Fruit fly (Drosophila melanogaster) whole organism, adult: ENCODE measurements around the gene CG32248.

Experiments
- CG14711 ChIP-seq: fragments of 200-800 bp; sonication (Bioruptor generic); optimal IDR thresholded peaks from 2 replicates; lab custom pipeline; 2018; ENCODE audit warnings: missing biosample characterization, mild to moderate bottlenecking, missing genetic modification characterization, moderate library complexity
- CG1620 ChIP-seq: fragments of 200-800 bp; sonication (Bioruptor generic); optimal IDR thresholded peaks from 2 replicates; lab custom pipeline; 2016; ENCODE audit warnings: missing biosample characterization, missing genetic modification characterization
- CG7045 ChIP-seq: fragments of 200-800 bp; sonication (Bioruptor generic); optimal IDR thresholded peaks from 2 replicates; lab custom pipeline; 2017; ENCODE audit warnings: missing biosample characterization, mild to moderate bottlenecking, missing genetic modification characterization
- Crg-1 ChIP-seq: fragments of 200-800 bp; sonication (Bioruptor generic); optimal IDR thresholded peaks from 2 replicates; lab custom pipeline; 2016; ENCODE audit warnings: missing biosample characterization, missing genetic modification characterization
- bab1 ChIP-seq: fragments of 200-800 bp; sonication (Bioruptor generic); optimal IDR thresholded peaks from 3 replicates; lab custom pipeline; 2019; ENCODE audit warnings: missing biosample characterization, mild to moderate bottlenecking, missing genetic modification characterization, moderate library complexity
- ovo ChIP-seq: fragments of 200-800 bp; sonication (Bioruptor generic); optimal IDR thresholded peaks from 2 replicates; lab custom pipeline; 2016; ENCODE audit warnings: missing biosample characterization, missing genetic modification characterization
- pad ChIP-seq: fragments of 200-800 bp; sonication (Bioruptor generic); optimal IDR thresholded peaks from 3 replicates; lab custom pipeline; 2017; ENCODE audit warnings: missing biosample characterization, missing genetic modification characterization, mild to moderate bottlenecking, moderate library complexity, missing genetic modification reagents
- tj ChIP-seq: fragments of 200-800 bp; sonication (Bioruptor generic); optimal IDR thresholded peaks from 3 replicates; lab custom pipeline; 2017; ENCODE audit warnings: missing biosample characterization, mild to moderate bottlenecking, missing genetic modification characterization, moderate library complexity

dm6 chr3L:4446273-4446672, 25.3 kb upstream of the CG32248 start, which contains the start of gene CG12607:
- TF ChIP-seq CG1620 (GFP tag; lab: Kevin White, UChicago) (no peak), CG7045 (no peak), CG14711 (tag; lab: Kevin White, UChicago) (no peak), ovo (GFP tag; lab: Kevin White, UChicago) (no peak), pad (GFP tag; lab: Kevin White, UChicago) (no peak), Crg-1 (GFP tag; lab: Kevin White, UChicago) (no peak), bab1 (GFP tag; lab: Kevin White, UChicago) (no peak), tj (GFP tag; lab: Kevin White, UChicago) (no peak)
